Fruit fly (Drosophila melanogaster): ENCODE data around the gene Flo2.

- TF ChIP-seq rgr (GFP tag; optimal IDR thresholded peaks at IDR 0.05) (no peak), lola (GFP tag; optimal IDR thresholded peaks at IDR 0.05) (no peak), usp (GFP tag; optimal IDR thresholded peaks at IDR 0.05) (no peak), tai (GFP tag; optimal IDR thresholded peaks at IDR 0.05) (no peak), Mio (GFP tag; optimal IDR thresholded peaks at IDR 0.05) (no peak), psq (GFP tag; optimal IDR thresholded peaks at IDR 0.05) (no peak), sv (GFP tag; optimal IDR thresholded peaks at IDR 0.05) (no peak), h (GFP tag; optimal IDR thresholded peaks at IDR 0.05) (no peak), dmrt93B (GFP tag; optimal IDR thresholded peaks at IDR 0.05) (no peak), Jra (GFP tag; optimal IDR thresholded peaks at IDR 0.05) (no peak), CG32264 (GFP tag; optimal IDR thresholded peaks at IDR 0.05) (no peak), OdsH (GFP tag; optimal IDR thresholded peaks at IDR 0.05) (no peak), br (GFP tag; optimal IDR thresholded peaks at IDR 0.05) (no peak), pan (optimal IDR thresholded peaks at IDR 0.05) (no peak)
These were observed 10.9 kb downstream of the Flo2 start for dm6 chrX:14850069-14850468.
